ENCODE assay signal across 3 worm cellular contexts in genomic region chrV:12728062-12728665, ce11.
TF ChIP-seq lines count a peak whose summit lies in the region.

Gene rpl-28 (minus strand): TSS chrV:12728112.
Gene mrpl-49 (plus strand): TSS chrV:12728631.

TF ChIP-seq in whole organism, L1 larva, 84 proteins besides CTCF, POLR2A, EP300 and RAD21 (continued from another document and continues in another):
- TF ChIP-seq unc-130 (tag; optimal IDR thresholded peaks at IDR 0.05; lab: Kevin White, UChicago) = peak; percentile 85
- TF ChIP-seq nhr-19 (GFP tag; conservative IDR thresholded peaks at IDR 0.05; lab: Robert Waterston, UW) = peak; percentile 86
- TF ChIP-seq ces-1 (GFP tag; optimal IDR thresholded peaks at IDR 0.05; lab: Kevin White, UChicago) = no peak
- peak; percentile 71 for TF ChIP-seq lir-3 (tag; optimal IDR thresholded peaks at IDR 0.05; lab: Kevin White, UChicago; ENCODE audit: poor library complexity)
- TF ChIP-seq unc-62 (GFP tag; optimal IDR thresholded peaks at IDR 0.05; lab: Kevin White, UChicago) = no peak
- TF ChIP-seq hpl-2 (GFP tag; optimal IDR thresholded peaks at IDR 0.05; lab: Kevin White, UChicago) = peak; percentile 23
- no peak for TF ChIP-seq hlh-17 (GFP tag; optimal IDR thresholded peaks at IDR 0.05; lab: Kevin White, UChicago; ENCODE audit: borderline replicate concordance)
- peak; percentile 72 for TF ChIP-seq grh-1 (GFP tag; IDR thresholded peaks at IDR 0.05; lab: Robert Waterston, UW)
- TF ChIP-seq fos-1 (tag; optimal IDR thresholded peaks at IDR 0.05; lab: Kevin White, UChicago) = peak; percentile 84
- peak; percentile 82 for TF ChIP-seq swsn-7 (tag; optimal IDR thresholded peaks at IDR 0.05; lab: Kevin White, UChicago)
- peak; percentile 76 for TF ChIP-seq irx-1 (tag; optimal IDR thresholded peaks at IDR 0.05; lab: Kevin White, UChicago)
- no peak for TF ChIP-seq Y116A8C.19 (tag; optimal IDR thresholded peaks at IDR 0.05; lab: Kevin White, UChicago; ENCODE audit: borderline replicate concordance)
- TF ChIP-seq sup-37 (GFP tag; optimal IDR thresholded peaks at IDR 0.05; lab: Kevin White, UChicago) = no peak
- TF ChIP-seq aha-1 (tag; optimal IDR thresholded peaks at IDR 0.05; lab: Kevin White, UChicago) = no peak
- TF ChIP-seq snpc-4 (tag; optimal IDR thresholded peaks at IDR 0.05; lab: Kevin White, UChicago) = peak; percentile 89
- TF ChIP-seq pqm-1 (tag; optimal IDR thresholded peaks at IDR 0.05; lab: Kevin White, UChicago) = no peak
- TF ChIP-seq vab-15 (tag; optimal IDR thresholded peaks at IDR 0.05; lab: Kevin White, UChicago) = no peak
- peak; percentile 86 for TF ChIP-seq pax-3 (tag; optimal IDR thresholded peaks at IDR 0.05; lab: Kevin White, UChicago)
- peak; percentile 94 for TF ChIP-seq fkh-8 (tag; optimal IDR thresholded peaks at IDR 0.05; lab: Kevin White, UChicago)
- peak; percentile 91 for TF ChIP-seq nhr-71 (tag; optimal IDR thresholded peaks at IDR 0.05; lab: Kevin White, UChicago)
- peak; percentile 62 for TF ChIP-seq F16B12.6 (tag; optimal IDR thresholded peaks at IDR 0.05; lab: Kevin White, UChicago)
- TF ChIP-seq mef-2 (tag; optimal IDR thresholded peaks at IDR 0.05; lab: Kevin White, UChicago) = peak; percentile 29
- peak; percentile 61 for TF ChIP-seq ceh-88 (GFP tag; IDR thresholded peaks at IDR 0.05; lab: Robert Waterston, UW)
- TF ChIP-seq ztf-11 (tag; optimal IDR thresholded peaks at IDR 0.05; lab: Kevin White, UChicago) = peak in 1 of 2 experiments; percentile 41
- peak; percentile 93 for TF ChIP-seq snu-23 (GFP tag; optimal IDR thresholded peaks at IDR 0.05; lab: Kevin White, UChicago)
- TF ChIP-seq skn-1 (tag; optimal IDR thresholded peaks at IDR 0.05; lab: Kevin White, UChicago) = peak; percentile 93
- peak; percentile 97 for TF ChIP-seq mep-1 (tag; optimal IDR thresholded peaks at IDR 0.05; lab: Kevin White, UChicago)
- TF ChIP-seq egl-27 (tag; optimal IDR thresholded peaks at IDR 0.05; lab: Kevin White, UChicago) = no peak
- no peak for TF ChIP-seq C34B4.2 (tag; optimal IDR thresholded peaks at IDR 0.05; lab: Kevin White, UChicago)
- TF ChIP-seq zag-1 (tag; optimal IDR thresholded peaks at IDR 0.05; lab: Kevin White, UChicago) = peak; percentile 48
- TF ChIP-seq dpl-1 (GFP tag; optimal IDR thresholded peaks at IDR 0.05; lab: Kevin White, UChicago) = peak; percentile 80 to 87 (median 83)
- peak; percentile 25 for TF ChIP-seq ztf-4 (tag; optimal IDR thresholded peaks at IDR 0.05; lab: Kevin White, UChicago)
- peak; percentile 72 for TF ChIP-seq unc-86 (tag; optimal IDR thresholded peaks at IDR 0.05; lab: Kevin White, UChicago)
- peak; percentile 95 for TF ChIP-seq C16A3.4 (tag; optimal IDR thresholded peaks at IDR 0.05; lab: Kevin White, UChicago)
- no peak for TF ChIP-seq sptf-1 (tag; optimal IDR thresholded peaks at IDR 0.05; lab: Kevin White, UChicago)
- TF ChIP-seq ceh-82 (tag; optimal IDR thresholded peaks at IDR 0.05; lab: Kevin White, UChicago) = peak; percentile 92 to 93 (median 93)
- peak; percentile 78 for TF ChIP-seq lin-39 (tag; optimal IDR thresholded peaks at IDR 0.05; lab: Kevin White, UChicago)
- no peak for TF ChIP-seq unc-98 (GFP tag; IDR thresholded peaks at IDR 0.05; lab: Robert Waterston, UW)
- TF ChIP-seq efl-1 (optimal IDR thresholded peaks at IDR 0.05; lab: Kevin White, UChicago) = peak; percentile 86 to 87
- peak; percentile 84 to 98 for TF ChIP-seq efl-1 (GFP tag; optimal IDR thresholded peaks at IDR 0.05 in 1 of 2; lab: Kevin White, UChicago)
- 0 out of 2 replicates have a peak, but pooled peaks have one; percentile 8 for TF ChIP-seq mab-9 (GFP tag; IDR thresholded peaks at IDR 0.05; lab: Robert Waterston, UW)
- TF ChIP-seq lin-35 (GFP tag; optimal IDR thresholded peaks at IDR 0.05; lab: Kevin White, UChicago) = peak; percentile 85 to 92
- no peak for TF ChIP-seq pag-3 (tag; optimal IDR thresholded peaks at IDR 0.05; lab: Kevin White, UChicago; ENCODE audit: borderline replicate concordance, insufficient read depth)

TF ChIP-seq in whole organism, L3 larva, 47 proteins besides CTCF, POLR2A, EP300 and RAD21 (continued from another document):
- TF ChIP-seq nhr-11 (tag; optimal IDR thresholded peaks at IDR 0.05; lab: Kevin White, UChicago) = peak; percentile 48
- TF ChIP-seq lin-39 (tag; optimal IDR thresholded peaks at IDR 0.05; lab: Kevin White, UChicago) = peak; percentile 79
- TF ChIP-seq ZK546.5 (tag; optimal IDR thresholded peaks at IDR 0.05; lab: Kevin White, UChicago) = no peak
- TF ChIP-seq nhr-67 (tag; optimal IDR thresholded peaks at IDR 0.05; lab: Kevin White, UChicago) = no peak
- peak; percentile 72 for TF ChIP-seq elt-2 (tag; optimal IDR thresholded peaks at IDR 0.05; lab: Kevin White, UChicago)
- peak; percentile 99 for TF ChIP-seq lin-15B (tag; optimal IDR thresholded peaks at IDR 0.05; lab: Kevin White, UChicago)
- TF ChIP-seq skn-1 (tag; optimal IDR thresholded peaks at IDR 0.05; lab: Kevin White, UChicago) = peak; percentile 42
- TF ChIP-seq elt-1 (tag; optimal IDR thresholded peaks at IDR 0.05; lab: Kevin White, UChicago) = no peak
- peak; percentile 95 for TF ChIP-seq R02D3.7 (tag; optimal IDR thresholded peaks at IDR 0.05; lab: Kevin White, UChicago)
- peak; percentile 98 for TF ChIP-seq pha-4 (tag; optimal IDR thresholded peaks at IDR 0.05; lab: Kevin White, UChicago)
- no peak for TF ChIP-seq nhr-12 (tag; optimal IDR thresholded peaks at IDR 0.05; lab: Kevin White, UChicago)
- TF ChIP-seq fkh-2 (tag; optimal IDR thresholded peaks at IDR 0.05; lab: Kevin White, UChicago) = no peak
- TF ChIP-seq snpc-4 (tag; optimal IDR thresholded peaks at IDR 0.05; lab: Kevin White, UChicago) = peak; percentile 91
- no peak for TF ChIP-seq unc-39 (tag; optimal IDR thresholded peaks at IDR 0.05; lab: Kevin White, UChicago)
- no peak for TF ChIP-seq fos-1 (tag; optimal IDR thresholded peaks at IDR 0.05; lab: Kevin White, UChicago)
- no peak for TF ChIP-seq elt-3 (tag; optimal IDR thresholded peaks at IDR 0.05; lab: Kevin White, UChicago)
- TF ChIP-seq sea-2 (GFP tag; optimal IDR thresholded peaks at IDR 0.05; lab: Kevin White, UChicago) = no peak
- no peak for TF ChIP-seq ceh-16 (tag; optimal IDR thresholded peaks at IDR 0.05; lab: Kevin White, UChicago)
- TF ChIP-seq tbx-2 (tag; optimal IDR thresholded peaks at IDR 0.05; lab: Kevin White, UChicago) = peak; percentile 10
- TF ChIP-seq unc-62 (GFP tag; optimal IDR thresholded peaks at IDR 0.05; lab: Kevin White, UChicago) = no peak
- no peak for TF ChIP-seq ztf-4 (tag; optimal IDR thresholded peaks at IDR 0.05; lab: Kevin White, UChicago)
- TF ChIP-seq egl-27 (tag; optimal IDR thresholded peaks at IDR 0.05; lab: Kevin White, UChicago) = no peak
- TF ChIP-seq nhr-23 (tag; optimal IDR thresholded peaks at IDR 0.05; lab: Kevin White, UChicago) = peak; percentile 93
- TF ChIP-seq nhr-28 (tag; optimal IDR thresholded peaks at IDR 0.05; lab: Kevin White, UChicago) = no peak
- no peak for TF ChIP-seq ztf-11 (tag; optimal IDR thresholded peaks at IDR 0.05; lab: Kevin White, UChicago)
- TF ChIP-seq hmg-11 (tag; optimal IDR thresholded peaks at IDR 0.05; lab: Kevin White, UChicago) = peak; percentile 40
- peak; percentile 90 for TF ChIP-seq nhr-25 (tag; optimal IDR thresholded peaks at IDR 0.05; lab: Kevin White, UChicago)
- peak; percentile 38 for TF ChIP-seq jun-1 (tag; optimal IDR thresholded peaks at IDR 0.05; lab: Kevin White, UChicago)

TF ChIP-seq in whole organism, young adult, 124 proteins besides CTCF, POLR2A, EP300 and RAD21 (continued from another document):
- TF ChIP-seq egrh-3 (GFP tag; IDR thresholded peaks at IDR 0.05; lab: Robert Waterston, UW) (no peak), efl-1 (GFP tag; optimal IDR thresholded peaks at IDR 0.05; lab: Kevin White, UChicago) (peak; percentile 23), hmg-20 (GFP tag; IDR thresholded peaks at IDR 0.05; lab: Robert Waterston, UW) (no peak), rec-8 (tag; optimal IDR thresholded peaks at IDR 0.05; lab: Kevin White, UChicago) (no peak), nfyb-1 (GFP tag; IDR thresholded peaks at IDR 0.05; lab: Robert Waterston, UW) (no peak), Y79H2A.3 (GFP tag; conservative IDR thresholded peaks at IDR 0.05; lab: Robert Waterston, UW) (no peak), ztf-18 (tag; optimal IDR thresholded peaks at IDR 0.05; lab: Kevin White, UChicago) (peak; percentile 40), ztf-22 (GFP tag; optimal IDR thresholded peaks at IDR 0.05; lab: Kevin White, UChicago) (no peak), nhr-80 (tag; optimal IDR thresholded peaks at IDR 0.05; lab: Kevin White, UChicago) (peak; percentile 59), rcor-1 (GFP tag; IDR thresholded peaks at IDR 0.05; lab: Robert Waterston, UW) (no peak), ceh-27 (GFP tag; optimal IDR thresholded peaks at IDR 0.05; lab: Kevin White, UChicago) (peak; percentile 34), die-1 (tag; optimal IDR thresholded peaks at IDR 0.05; lab: Kevin White, UChicago) (no peak), madf-6 (GFP tag; IDR thresholded peaks at IDR 0.05; lab: Robert Waterston, UW) (no peak), D2030.7 (GFP tag; IDR thresholded peaks at IDR 0.05; lab: Robert Waterston, UW) (peak; percentile 42; the same call in 1 of the 2 replicates), ztf-28 (GFP tag; IDR thresholded peaks at IDR 0.05; lab: Robert Waterston, UW) (no peak), ceh-79 (tag; optimal IDR thresholded peaks at IDR 0.05; lab: Kevin White, UChicago) (no peak), hsf-1 (GFP tag; IDR thresholded peaks at IDR 0.05; lab: Robert Waterston, UW) (no peak), dox-1 (GFP tag; IDR thresholded peaks at IDR 0.05; lab: Robert Waterston, UW) (peak; percentile 64), ekl-4 (GFP tag; IDR thresholded peaks at IDR 0.05; lab: Robert Waterston, UW) (0 out of 2 replicates have a peak, but pooled peaks have one; percentile 34), lsl-1 (GFP tag; optimal IDR thresholded peaks at IDR 0.05; lab: Kevin White, UChicago) (peak; percentile 56), lin-26 (GFP tag; IDR thresholded peaks at IDR 0.05; lab: Robert Waterston, UW) (no peak), F52B5.7 (tag; optimal IDR thresholded peaks at IDR 0.05; lab: Kevin White, UChicago) (no peak), F49E8.2 (tag; optimal IDR thresholded peaks at IDR 0.05; lab: Kevin White, UChicago; ENCODE audit: insufficient read depth) (peak; percentile 42), T07F8.4 (tag; optimal IDR thresholded peaks at IDR 0.05; lab: Kevin White, UChicago) (no peak), Y53F4B.3 (GFP tag; IDR thresholded peaks at IDR 0.05; lab: Robert Waterston, UW) (no peak), ztf-6 (GFP tag; IDR thresholded peaks at IDR 0.05; lab: Robert Waterston, UW) (no peak), F37B4.10 (GFP tag; IDR thresholded peaks at IDR 0.05; lab: Robert Waterston, UW) (no peak), pbrm-1 (GFP tag; IDR thresholded peaks at IDR 0.05; lab: Robert Waterston, UW) (no peak), F55B11.4 (tag; optimal IDR thresholded peaks at IDR 0.05; lab: Kevin White, UChicago; ENCODE audit: borderline replicate concordance, insufficient read depth) (no peak), unc-130 (GFP tag; optimal IDR thresholded peaks at IDR 0.05; lab: Kevin White, UChicago) (no peak), repo-1 (tag; optimal IDR thresholded peaks at IDR 0.05; lab: Kevin White, UChicago) (no peak), sptf-2 (GFP tag; optimal IDR thresholded peaks at IDR 0.05; lab: Kevin White, UChicago) (no peak), hrde-1 (tag; optimal IDR thresholded peaks at IDR 0.05; lab: Kevin White, UChicago; ENCODE audit: borderline replicate concordance) (no peak), hmg-1.2 (GFP tag; IDR thresholded peaks at IDR 0.05; lab: Robert Waterston, UW) (peak; percentile 52), tbp1 (GFP tag; optimal IDR thresholded peaks at IDR 0.05; lab: Kevin White, UChicago) (peak; percentile 58), mcd-1 (GFP tag; IDR thresholded peaks at IDR 0.05; lab: Robert Waterston, UW) (peak; percentile 96), attf-3 (GFP tag; conservative IDR thresholded peaks at IDR 0.05; lab: Robert Waterston, UW) (peak; percentile 99), cebp-2 (GFP tag; IDR thresholded peaks at IDR 0.05; lab: Robert Waterston, UW) (no peak), Y56A3A.18 (GFP tag; IDR thresholded peaks at IDR 0.05; lab: Robert Waterston, UW) (no peak), gei-17 (GFP tag; optimal IDR thresholded peaks at IDR 0.05; lab: Kevin White, UChicago) (no peak), zfh-2 (GFP tag; conservative IDR thresholded peaks at IDR 0.05; lab: Robert Waterston, UW) (no peak), rpc-1 (optimal IDR thresholded peaks at IDR 0.05; lab: Kevin White, UChicago) (no peak), rpc-1 (tag; optimal IDR thresholded peaks at IDR 0.05; lab: Kevin White, UChicago) (no peak), Y53G8AR.9 (GFP tag; conservative IDR thresholded peaks at IDR 0.05; lab: Robert Waterston, UW) (peak; percentile 48; the same call in 1 of the 2 replicates)
